Worm (Caenorhabditis elegans) whole organism, L4 larva: ENCODE measurements around the gene R05G6.3.

Source experiments
- F10B5.3 ChIP-seq: sonication (generic microtip); optimal IDR thresholded peaks from 2 replicates; lab custom pipeline; 2016; ENCODE audit warnings: mild to moderate bottlenecking, missing genetic modification characterization, missing compliant biosample characterization
- F49E8.2 ChIP-seq: sonication (generic microtip); optimal IDR thresholded peaks from 2 replicates; lab custom pipeline; 2016; ENCODE audit warnings: missing compliant biosample characterization, mild to moderate bottlenecking, missing genetic modification characterization, borderline replicate concordance
- T26A8.4 ChIP-seq: fragments of 200-800 bp; sonication (Bioruptor generic); IDR thresholded peaks from 2 replicates; pipeline ENCODE4 v1.3.6; 2022; ENCODE audit warnings: missing genetic modification characterization, missing compliant biosample characterization
- Y5F2A.4 ChIP-seq: fragments of 200-800 bp; sonication (Bioruptor generic); optimal IDR thresholded peaks from 2 replicates; lab custom pipeline; 2018; ENCODE audit warnings: mild to moderate bottlenecking, missing genetic modification characterization, missing compliant biosample characterization
- Y75B8A.6 ChIP-seq: fragments of 200-800 bp; sonication (Bioruptor generic); IDR thresholded peaks from 2 replicates; pipeline ENCODE4 v1.3.6; 2022; ENCODE audit warnings: missing genetic modification reagents, missing genetic modification characterization, missing compliant biosample characterization
- ZK337.2 ChIP-seq: fragments of 200-800 bp; sonication (Bioruptor generic); IDR thresholded peaks from 2 replicates; pipeline ENCODE4 v1.3.6; 2022; ENCODE audit warnings: missing genetic modification reagents, missing genetic modification characterization, missing compliant biosample characterization
- ZK546.5 ChIP-seq, 2 experiments: sonication (generic microtip); optimal IDR thresholded peaks; 2 replicates each; lab custom pipeline; 2017; ENCODE audit warnings: missing biosample characterization in 2 of 2, missing genetic modification characterization in 2 of 2
- aly-2 ChIP-seq: sonication (generic microtip); optimal IDR thresholded peaks from 2 replicates; lab custom pipeline; 2018; ENCODE audit warnings: missing biosample characterization, missing genetic modification characterization
- ama-1 ChIP-seq: fragments of 150-350 bp; optimal IDR thresholded peaks from 2 replicates; lab custom pipeline; 2014; ENCODE audit warnings: inconsistent platforms, mixed read lengths
- attf-4 ChIP-seq: sonication (generic microtip); optimal IDR thresholded peaks from 3 replicates; lab custom pipeline; 2017; ENCODE audit warnings: missing biosample characterization, missing genetic modification characterization
- ceh-20 ChIP-seq: fragments of 200-800 bp; sonication (Bioruptor generic); IDR thresholded peaks from 2 replicates; pipeline ENCODE4 v1.3.6; 2022; ENCODE audit warnings: missing genetic modification reagents, missing genetic modification characterization, missing compliant biosample characterization
- ceh-32 ChIP-seq: sonication (generic microtip); optimal IDR thresholded peaks from 2 replicates; lab custom pipeline; 2016; ENCODE audit warnings: mild to moderate bottlenecking, missing genetic modification characterization, missing compliant biosample characterization; ENCODE audit not compliant: poor library complexity
- ceh-62 ChIP-seq: sonication (generic microtip); optimal IDR thresholded peaks from 2 replicates; lab custom pipeline; 2017; ENCODE audit warnings: missing biosample characterization, missing genetic modification characterization
- ctbp-1 ChIP-seq: fragments of 200-800 bp; sonication (Bioruptor generic); IDR thresholded peaks from 2 replicates; pipeline ENCODE4 v1.3.6; 2022; ENCODE audit warnings: missing genetic modification reagents, missing genetic modification characterization, missing compliant biosample characterization
- daf-16 ChIP-seq, 3 experiments: sonication (generic microtip); optimal IDR thresholded peaks; 2 replicates each; lab custom pipeline; 2016 to 2017; ENCODE audit warnings: missing genetic modification characterization in 3 of 3, missing genetic modification reagents in 3 of 3, mild to moderate bottlenecking in 2 of 3, missing compliant biosample characterization in 2 of 3, missing biosample characterization in 1 of 3, moderate library complexity in 1 of 3
- daf-8 ChIP-seq: fragments of 200-800 bp; sonication (Bioruptor generic); IDR thresholded peaks from 2 replicates; pipeline ENCODE4 v1.3.6; 2022; ENCODE audit warnings: missing genetic modification characterization, missing compliant biosample characterization
- dmd-6 ChIP-seq: fragments of 200-800 bp; sonication (Bioruptor generic); IDR thresholded peaks from 2 replicates; pipeline ENCODE4 v1.3.6; 2022; ENCODE audit warnings: missing genetic modification reagents, missing genetic modification characterization, missing compliant biosample characterization
- dpl-1 ChIP-seq: fragments of 150-350 bp; optimal IDR thresholded peaks from 2 replicates; lab custom pipeline; 2014; ENCODE audit warnings: missing biosample characterization, missing genetic modification reagents, missing genetic modification characterization
- dve-1 ChIP-seq: sonication (generic microtip); optimal IDR thresholded peaks from 2 replicates; lab custom pipeline; 2017; ENCODE audit warnings: antibody characterized with exemption, mild to moderate bottlenecking, missing genetic modification characterization, missing compliant biosample characterization; ENCODE audit not compliant: insufficient read depth
- egl-27 ChIP-seq: sonication (generic microtip); optimal IDR thresholded peaks from 3 replicates; lab custom pipeline; 2017; ENCODE audit warnings: missing biosample characterization, missing genetic modification reagents, missing genetic modification characterization
- fos-1 ChIP-seq: fragments of 150-350 bp; optimal IDR thresholded peaks from 2 replicates; lab custom pipeline; 2014; ENCODE audit warnings: missing biosample characterization, missing genetic modification characterization
- hlh-11 ChIP-seq: fragments of 200-800 bp; sonication (Bioruptor generic); optimal IDR thresholded peaks from 2 replicates; lab custom pipeline; 2018; ENCODE audit warnings: mild to moderate bottlenecking, missing genetic modification characterization, missing compliant biosample characterization
- hlh-30 ChIP-seq: sonication (generic microtip); optimal IDR thresholded peaks from 2 replicates; lab custom pipeline; 2017; ENCODE audit warnings: antibody characterized with exemption, mild to moderate bottlenecking, missing genetic modification characterization, missing compliant biosample characterization; ENCODE audit not compliant: insufficient read depth
- lin-15B ChIP-seq: fragments of 150-350 bp; sonication (generic microtip); optimal IDR thresholded peaks from 3 replicates; lab custom pipeline; 2014; ENCODE audit warnings: missing biosample characterization, missing genetic modification characterization
- lin-39 ChIP-seq: fragments of 150-350 bp; optimal IDR thresholded peaks from 2 replicates; lab custom pipeline; 2014; ENCODE audit warnings: missing biosample characterization, missing genetic modification reagents, missing genetic modification characterization
- lsy-2 ChIP-seq, 2 experiments: fragments of 150-350 bp in 1 of 2; sonication (generic microtip) in 1 of 2; optimal IDR thresholded peaks; 2 replicates each; lab custom pipeline; 2014 to 2017; ENCODE audit warnings: missing biosample characterization in 2 of 2, missing genetic modification characterization in 2 of 2
- mdl-1 ChIP-seq, 2 experiments: fragments of 150-350 bp in 1 of 2; sonication (generic microtip) in 1 of 2; optimal IDR thresholded peaks; 2 replicates each; lab custom pipeline; 2014 to 2017; ENCODE audit warnings: missing biosample characterization in 2 of 2, missing genetic modification characterization in 2 of 2
- mdt-29 ChIP-seq: fragments of 200-800 bp; sonication (Bioruptor generic); IDR thresholded peaks from 2 replicates; pipeline ENCODE4 v1.3.6; 2022; ENCODE audit warnings: missing genetic modification reagents, missing genetic modification characterization, missing compliant biosample characterization
- mxl-3 ChIP-seq: fragments of 200-800 bp; sonication (Bioruptor generic); optimal IDR thresholded peaks from 2 replicates; lab custom pipeline; 2018; ENCODE audit warnings: mild to moderate bottlenecking, missing genetic modification characterization, missing compliant biosample characterization
- nhr-102 ChIP-seq: sonication (generic microtip); optimal IDR thresholded peaks from 2 replicates; lab custom pipeline; 2016; ENCODE audit warnings: mild to moderate bottlenecking, missing genetic modification characterization, moderate library complexity, missing compliant biosample characterization
- nhr-111 ChIP-seq: fragments of 200-800 bp; sonication (Bioruptor generic); optimal IDR thresholded peaks from 2 replicates; lab custom pipeline; 2018; ENCODE audit warnings: mild to moderate bottlenecking, missing genetic modification characterization, missing compliant biosample characterization
- nhr-237 ChIP-seq: sonication (generic microtip); optimal IDR thresholded peaks from 2 replicates; lab custom pipeline; 2017; ENCODE audit warnings: missing biosample characterization, missing genetic modification characterization
- nhr-25 ChIP-seq: sonication (generic microtip); optimal IDR thresholded peaks from 2 replicates; lab custom pipeline; 2017; ENCODE audit warnings: missing genetic modification characterization, mild to moderate bottlenecking, missing compliant biosample characterization, antibody characterized with exemption, moderate library complexity, borderline replicate concordance; ENCODE audit not compliant: insufficient read depth
- nhr-41 ChIP-seq: fragments of 200-800 bp; sonication (Bioruptor generic); IDR thresholded peaks from 2 replicates; pipeline ENCODE4 v1.3.6; 2022; ENCODE audit warnings: missing genetic modification reagents, missing genetic modification characterization, missing compliant biosample characterization
- nhr-77 ChIP-seq: fragments of 150-350 bp; optimal IDR thresholded peaks from 2 replicates; lab custom pipeline; 2014; ENCODE audit warnings: missing biosample characterization, missing genetic modification characterization
- php-3 ChIP-seq: fragments of 200-800 bp; sonication (Bioruptor generic); IDR thresholded peaks from 2 replicates; pipeline ENCODE4 v1.3.6; 2022; ENCODE audit warnings: missing genetic modification reagents, missing genetic modification characterization, missing compliant biosample characterization
- pqm-1 ChIP-seq: sonication (generic microtip); optimal IDR thresholded peaks from 2 replicates; lab custom pipeline; 2017; ENCODE audit warnings: missing biosample characterization, missing genetic modification characterization
- rbr-2 ChIP-seq: sonication (generic microtip); optimal IDR thresholded peaks from 2 replicates; lab custom pipeline; 2016; ENCODE audit warnings: missing genotype, missing genetic modification characterization, missing compliant biosample characterization
- set-16 ChIP-seq: fragments of 200-800 bp; sonication (Bioruptor generic); IDR thresholded peaks from 2 replicates; pipeline ENCODE4 v1.3.6; 2022; ENCODE audit warnings: missing genetic modification reagents, missing genetic modification characterization, missing compliant biosample characterization
- spr-3 ChIP-seq: fragments of 200-800 bp; sonication (Bioruptor generic); optimal IDR thresholded peaks from 2 replicates; lab custom pipeline; 2018; ENCODE audit warnings: mild to moderate bottlenecking, missing genetic modification characterization, missing compliant biosample characterization
- tag-97 ChIP-seq: fragments of 200-800 bp; sonication (Bioruptor generic); IDR thresholded peaks from 2 replicates; pipeline ENCODE4 v1.3.6; 2022; ENCODE audit warnings: missing genetic modification characterization, missing compliant biosample characterization
- tra-1 ChIP-seq: fragments of 200-800 bp; sonication (Bioruptor generic); IDR thresholded peaks from 2 replicates; pipeline ENCODE4 v1.3.6; 2022; ENCODE audit warnings: missing genetic modification reagents, missing genetic modification characterization, missing compliant biosample characterization
- unc-130 ChIP-seq: sonication (generic microtip); optimal IDR thresholded peaks from 2 replicates; lab custom pipeline; 2016; ENCODE audit warnings: missing genetic modification reagents, missing genetic modification characterization, missing compliant biosample characterization
- zag-1 ChIP-seq: fragments of 150-350 bp; optimal IDR thresholded peaks from 2 replicates; lab custom pipeline; 2014; ENCODE audit warnings: missing biosample characterization, missing genetic modification characterization
- zfp-3 ChIP-seq: fragments of 200-800 bp; sonication (Bioruptor generic); conservative IDR thresholded peaks from 2 replicates; pipeline ENCODE4 v1.3.6; 2022; ENCODE audit warnings: missing genetic modification reagents, missing genetic modification characterization, missing compliant biosample characterization
- zip-11 ChIP-seq: fragments of 200-800 bp; sonication (Bioruptor generic); IDR thresholded peaks from 2 replicates; pipeline ENCODE4 v1.3.6; 2022; ENCODE audit warnings: missing genetic modification characterization, missing compliant biosample characterization
- ztf-7 ChIP-seq: fragments of 150-350 bp; optimal IDR thresholded peaks from 2 replicates; lab custom pipeline; 2014; ENCODE audit warnings: missing biosample characterization, missing genetic modification characterization

Gene R05G6.3

DNA sequence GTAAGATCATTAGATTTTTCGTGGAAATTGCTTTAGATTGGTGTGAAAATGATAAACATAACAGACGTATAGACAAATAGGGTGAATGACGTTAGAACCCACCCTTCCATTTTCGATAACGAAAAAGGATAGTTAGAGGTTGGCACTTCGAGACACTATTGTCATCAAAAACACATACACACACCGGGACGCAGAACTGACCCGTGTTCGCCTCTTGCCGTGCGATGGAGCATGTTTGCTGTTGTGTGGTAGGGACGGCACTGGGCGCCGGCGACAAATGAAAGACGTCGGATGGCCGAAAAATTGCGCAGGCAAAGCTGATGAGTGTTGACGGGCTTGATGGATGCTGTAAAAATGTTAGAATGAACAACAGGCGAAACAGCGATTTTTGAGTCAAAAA, 33.5 kb downstream of the R05G6.3 start (continued):
- TF ChIP-seq ztf-7 (no peak), ceh-20 (GFP tag; lab: Robert Waterston, UW) (no peak), Y75B8A.6 (GFP tag; lab: Robert Waterston, UW) (no peak), aly-2 (tag; lab: Kevin White, UChicago) (no peak), nhr-41 (GFP tag; lab: Robert Waterston, UW) (peak; percentile 65; the same call in 1 of the 2 replicates), mdl-1 (tag; optimal IDR thresholded peaks at IDR 0.05; lab: Kevin White, UChicago) (peak in 1 of 2 experiments; percentile 6), ceh-62 (no peak), attf-4 (no peak), ceh-32 (tag; lab: Kevin White, UChicago) (no peak), lin-15B (no peak), F49E8.2 (tag; lab: Kevin White, UChicago) (no peak), ZK337.2 (no peak), pqm-1 (tag; lab: Kevin White, UChicago) (peak; percentile 42), ctbp-1 (GFP tag; lab: Robert Waterston, UW) (no peak), F10B5.3 (tag; lab: Kevin White, UChicago) (no peak), dve-1 (tag; lab: Kevin White, UChicago) (peak; percentile 61), T26A8.4 (GFP tag; lab: Robert Waterston, UW) (no peak), rbr-2 (tag; lab: Kevin White, UChicago) (peak; percentile 2), tag-97 (GFP tag; lab: Robert Waterston, UW) (no peak), zip-11 (GFP tag; lab: Robert Waterston, UW) (no peak), hlh-30 (tag; lab: Kevin White, UChicago) (peak; percentile 61), Y5F2A.4 (GFP tag; lab: Kevin White, UChicago) (no peak), nhr-102 (tag; lab: Kevin White, UChicago) (peak; percentile 25)

DNA sequence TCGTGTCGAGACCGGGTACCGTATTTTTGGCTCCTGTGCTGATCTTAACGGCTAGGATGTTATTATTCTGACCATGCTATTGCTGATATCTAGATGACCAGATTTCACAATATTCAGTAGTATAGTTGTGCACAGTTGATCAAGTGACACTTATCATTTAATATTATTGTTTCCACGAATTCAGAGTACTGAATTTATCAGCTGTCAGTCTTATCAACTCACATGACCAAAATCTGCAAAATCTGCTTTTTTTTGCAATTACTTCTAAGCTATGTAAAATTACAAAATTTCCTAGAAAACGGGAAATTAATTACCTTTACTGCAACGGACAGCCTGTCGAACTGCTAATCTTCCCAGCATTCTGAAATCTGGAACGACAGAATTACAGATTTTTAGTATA, 34.1 kb downstream of the R05G6.3 start, which contains the start of gene pam-1:
Gene pam-1, minus strand, starts transcription at position 368 of the 400 bp plus-strand sequence.
- no peak for TF ChIP-seq mxl-3 (GFP tag; lab: Kevin White, UChicago)
- no peak for TF ChIP-seq zfp-3 (GFP tag; lab: Robert Waterston, UW)
- 0 out of 2 replicates have a peak, but pooled peaks have one; percentile 29 for TF ChIP-seq php-3 (GFP tag; lab: Robert Waterston, UW)
- TF ChIP-seq daf-16 (GFP tag; optimal IDR thresholded peaks at IDR 0.05; lab: Kevin White, UChicago), result no peak
- peak; percentile 64 for TF ChIP-seq daf-16 (tag; optimal IDR thresholded peaks at IDR 0.05; lab: Kevin White, UChicago)
- peak; percentile 43 for TF ChIP-seq dve-1 (tag; lab: Kevin White, UChicago)
- TF ChIP-seq nhr-237 (tag; lab: Kevin White, UChicago), result no peak
- TF ChIP-seq nhr-77 (tag; lab: Kevin White, UChicago), result no peak
- no peak for TF ChIP-seq attf-4
- TF ChIP-seq nhr-111 (GFP tag; lab: Kevin White, UChicago), result no peak
- TF ChIP-seq dmd-6 (GFP tag; lab: Robert Waterston, UW), result peak; percentile 25; the same call in 1 of the 2 replicates
- no peak for TF ChIP-seq daf-8 (GFP tag; lab: Robert Waterston, UW)
- no peak for TF ChIP-seq unc-130
- no peak for TF ChIP-seq zag-1 (tag; lab: Kevin White, UChicago)
- TF ChIP-seq set-16 (GFP tag; lab: Robert Waterston, UW), result no peak
- peak; percentile 49 for TF ChIP-seq F49E8.2 (tag; lab: Kevin White, UChicago)
- peak; percentile 3 for TF ChIP-seq hlh-11 (tag; lab: Kevin White, UChicago)

DNA sequence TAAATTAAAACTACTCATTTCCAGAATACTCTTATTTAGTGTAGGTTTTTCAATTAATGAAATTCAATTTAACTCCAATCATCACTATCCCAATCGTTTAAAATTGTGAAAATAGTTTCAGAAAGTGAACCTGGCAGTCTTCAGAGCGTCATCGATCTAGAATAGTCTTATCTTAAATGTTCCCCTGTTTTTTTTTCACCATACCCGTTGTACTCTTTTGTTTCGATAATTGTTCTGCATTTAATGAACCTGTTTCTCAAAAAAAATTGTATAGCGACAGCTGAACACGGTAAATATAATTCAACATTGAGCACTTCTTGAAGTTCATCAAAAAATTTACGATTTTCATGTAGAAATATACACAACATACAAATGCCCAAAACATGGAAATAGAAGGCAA, 34.9 kb downstream of the R05G6.3 start:
- no peak for TF ChIP-seq lin-39
- no peak for TF ChIP-seq ZK546.5 (tag; optimal IDR thresholded peaks at IDR 0.05; lab: Kevin White, UChicago)
- TF ChIP-seq nhr-25 (tag; lab: Kevin White, UChicago), result no peak
- TF ChIP-seq tag-97 (GFP tag; lab: Robert Waterston, UW), result no peak
- TF ChIP-seq nhr-102 (tag; lab: Kevin White, UChicago), result no peak
- no peak for TF ChIP-seq zag-1 (tag; lab: Kevin White, UChicago)
- no peak for TF ChIP-seq mdt-29
- TF ChIP-seq ceh-32 (tag; lab: Kevin White, UChicago), result no peak
- no peak for TF ChIP-seq ama-1
- TF ChIP-seq tra-1 (GFP tag; lab: Robert Waterston, UW), result no peak
- TF ChIP-seq zfp-3 (GFP tag; lab: Robert Waterston, UW), result 0 out of 2 replicates have a peak, but pooled peaks have one; percentile 24
- TF ChIP-seq fos-1, result no peak
- no peak for TF ChIP-seq lsy-2 (tag; optimal IDR thresholded peaks at IDR 0.05; lab: Kevin White, UChicago)
- TF ChIP-seq egl-27, result no peak
- TF ChIP-seq dpl-1, result no peak
- TF ChIP-seq spr-3, result no peak
